Worm (Caenorhabditis elegans) whole organism, young adult: ENCODE measurements around the gene T13A10.1.
A peak's percentile ranks its signal among the peaks of the same experiment; 100 is the strongest.
"Not testable (repeated sequence)": the region's sequence is repeated elsewhere in the genome, so short reads cannot be mapped to it uniquely, and the experiment has no call there.

Experiments
- D2030.7 ChIP-seq: fragments of 200-800 bp; sonication (Bioruptor generic); IDR thresholded peaks from 2 replicates; pipeline ENCODE4 v1.3.6; 2022; ENCODE audit warnings: missing genetic modification reagents, missing genetic modification characterization, missing compliant biosample characterization
- F10E7.11 ChIP-seq: sonication (generic microtip); optimal IDR thresholded peaks from 2 replicates; lab custom pipeline; 2017; ENCODE audit warnings: mild to moderate bottlenecking, missing genetic modification characterization, moderate library complexity, missing compliant biosample characterization
- F39B2.1 ChIP-seq: fragments of 200-800 bp; sonication (Bioruptor generic); IDR thresholded peaks from 2 replicates; pipeline ENCODE4 v1.3.6; 2022; ENCODE audit warnings: missing genetic modification reagents, missing genetic modification characterization, missing compliant biosample characterization
- F52B5.7 ChIP-seq: sonication (generic microtip); optimal IDR thresholded peaks from 2 replicates; lab custom pipeline; 2016; ENCODE audit warnings: mild to moderate bottlenecking, missing genetic modification characterization, missing compliant biosample characterization
- Y56A3A.18 ChIP-seq: fragments of 200-800 bp; sonication (Bioruptor generic); IDR thresholded peaks from 2 replicates; pipeline ENCODE4 v1.3.6; 2022; ENCODE audit warnings: missing genetic modification reagents, missing genetic modification characterization, missing compliant biosample characterization
- Y67H2A.10 ChIP-seq: fragments of 200-800 bp; sonication (Bioruptor generic); conservative IDR thresholded peaks from 2 replicates; pipeline ENCODE4 v1.3.6; 2022; ENCODE audit warnings: missing genetic modification reagents, missing genetic modification characterization, missing compliant biosample characterization
- Y95B8A.8 ChIP-seq: fragments of 200-800 bp; sonication (Bioruptor generic); IDR thresholded peaks from 2 replicates; pipeline ENCODE4 v1.3.6; 2022; ENCODE audit warnings: missing genetic modification reagents, missing genetic modification characterization, missing compliant biosample characterization
- akir-1 ChIP-seq: fragments of 200-800 bp; sonication (Bioruptor generic); optimal IDR thresholded peaks from 2 replicates; lab custom pipeline; 2018; ENCODE audit warnings: mild to moderate bottlenecking, missing genetic modification characterization, moderate library complexity, missing compliant biosample characterization
- ama-1 ChIP-seq, 3 experiments: fragments of 150-350 bp in 1 of 3; sonication (generic microtip) in 2 of 3; optimal IDR thresholded peaks; 2 replicates each; lab custom pipeline; 2014 to 2018; ENCODE audit warnings: missing biosample characterization in 2 of 3, missing genetic modification characterization in 2 of 3, missing genetic modification reagents in 2 of 3
- aptf-2 ChIP-seq: fragments of 200-800 bp; sonication (Bioruptor generic); conservative IDR thresholded peaks from 2 replicates; pipeline ENCODE4 v1.3.6; 2022; ENCODE audit warnings: missing genetic modification reagents, missing genetic modification characterization, missing compliant biosample characterization
- attf-6 ChIP-seq: fragments of 200-800 bp; sonication (Bioruptor generic); IDR thresholded peaks from 2 replicates; pipeline ENCODE4 v1.3.6; 2022; ENCODE audit warnings: missing genetic modification reagents, missing genetic modification characterization, missing compliant biosample characterization
- ccch-3 ChIP-seq: fragments of 200-800 bp; sonication (Bioruptor generic); optimal IDR thresholded peaks from 2 replicates; lab custom pipeline; 2018; ENCODE audit warnings: mild to moderate bottlenecking, missing genetic modification characterization, missing compliant biosample characterization
- ceh-79 ChIP-seq: sonication (generic microtip); optimal IDR thresholded peaks from 2 replicates; lab custom pipeline; 2017; ENCODE audit warnings: mild to moderate bottlenecking, missing genetic modification characterization, missing compliant biosample characterization
- dox-1 ChIP-seq: fragments of 200-800 bp; sonication (Bioruptor generic); IDR thresholded peaks from 2 replicates; pipeline ENCODE4 v1.3.6; 2022; ENCODE audit warnings: missing genetic modification reagents, missing genetic modification characterization, missing compliant biosample characterization
- hmg-1.2 ChIP-seq: fragments of 200-800 bp; sonication (Bioruptor generic); IDR thresholded peaks from 2 replicates; pipeline ENCODE4 v1.3.6; 2022; ENCODE audit warnings: missing genetic modification reagents, missing genetic modification characterization, missing compliant biosample characterization
- hmg-20 ChIP-seq: fragments of 200-800 bp; sonication (Bioruptor generic); IDR thresholded peaks from 2 replicates; pipeline ENCODE4 v1.3.6; 2022; ENCODE audit warnings: missing genetic modification reagents, missing genetic modification characterization, missing compliant biosample characterization
- hrde-1 ChIP-seq: sonication (generic microtip); optimal IDR thresholded peaks from 2 replicates; lab custom pipeline; 2016; ENCODE audit warnings: missing genetic modification characterization, mild to moderate bottlenecking, missing compliant biosample characterization, moderate library complexity, missing genotype, missing genetic modification reagents, borderline replicate concordance
- let-526 ChIP-seq: fragments of 200-800 bp; sonication (Bioruptor generic); IDR thresholded peaks from 2 replicates; pipeline ENCODE4 v1.3.6; 2022; ENCODE audit warnings: missing genetic modification reagents, missing genetic modification characterization, missing compliant biosample characterization
- lin-40 ChIP-seq: sonication (generic microtip); optimal IDR thresholded peaks from 2 replicates; lab custom pipeline; 2016; ENCODE audit warnings: missing genetic modification characterization, mild to moderate bottlenecking, missing compliant biosample characterization, missing genotype, missing genetic modification reagents
- lin-54 ChIP-seq: fragments of 200-800 bp; sonication (Bioruptor generic); optimal IDR thresholded peaks from 2 replicates; lab custom pipeline; 2018; ENCODE audit warnings: mild to moderate bottlenecking, missing genetic modification characterization, missing compliant biosample characterization
- madf-6 ChIP-seq: fragments of 200-800 bp; sonication (Bioruptor generic); IDR thresholded peaks from 2 replicates; pipeline ENCODE4 v1.3.6; 2022; ENCODE audit warnings: missing genetic modification reagents, missing genetic modification characterization, missing compliant biosample characterization
- madf-8 ChIP-seq: fragments of 200-800 bp; sonication (Bioruptor generic); conservative IDR thresholded peaks from 2 replicates; pipeline ENCODE4 v1.3.6; 2022; ENCODE audit warnings: missing genetic modification reagents, missing genetic modification characterization, missing compliant biosample characterization
- nfyb-1 ChIP-seq: fragments of 200-800 bp; sonication (Bioruptor generic); IDR thresholded peaks from 2 replicates; pipeline ENCODE4 v1.3.6; 2022; ENCODE audit warnings: missing genetic modification reagents, missing genetic modification characterization, missing compliant biosample characterization
- nhr-27 ChIP-seq: fragments of 200-800 bp; sonication (Bioruptor generic); optimal IDR thresholded peaks from 2 replicates; lab custom pipeline; 2018; ENCODE audit warnings: mild to moderate bottlenecking, missing genetic modification characterization, moderate library complexity, missing compliant biosample characterization
- pbrm-1 ChIP-seq: fragments of 200-800 bp; sonication (Bioruptor generic); IDR thresholded peaks from 2 replicates; pipeline ENCODE4 v1.3.6; 2022; ENCODE audit warnings: missing genetic modification reagents, missing genetic modification characterization, missing compliant biosample characterization
- rec-8 ChIP-seq, 2 experiments: sonication (generic microtip); optimal IDR thresholded peaks; 2 replicates each; lab custom pipeline; 2016; ENCODE audit warnings: mild to moderate bottlenecking in 2 of 2, missing genetic modification characterization in 2 of 2, missing genetic modification reagents in 2 of 2, missing genotype in 2 of 2, missing biosample characterization in 1 of 2, missing compliant biosample characterization in 1 of 2, moderate library complexity in 1 of 2
- snpc-1.1 ChIP-seq: sonication (generic microtip); optimal IDR thresholded peaks from 2 replicates; lab custom pipeline; 2017; ENCODE audit warnings: missing genetic modification characterization, mild to moderate bottlenecking, missing compliant biosample characterization, antibody characterized with exemption, moderate library complexity, missing genotype, missing genetic modification reagents; ENCODE audit not compliant: insufficient read depth
- snpc-1.3 ChIP-seq: sonication (generic microtip); optimal IDR thresholded peaks from 2 replicates; lab custom pipeline; 2017; ENCODE audit warnings: missing genetic modification characterization, mild to moderate bottlenecking, missing compliant biosample characterization, antibody characterized with exemption, moderate library complexity, missing genotype, missing genetic modification reagents; ENCODE audit not compliant: insufficient read depth
- snpc-3.4 ChIP-seq: sonication (generic microtip); optimal IDR thresholded peaks from 2 replicates; lab custom pipeline; 2017; ENCODE audit warnings: missing genetic modification characterization, mild to moderate bottlenecking, missing compliant biosample characterization, antibody characterized with exemption, moderate library complexity, missing genotype, missing genetic modification reagents
- snpc-4 ChIP-seq, 5 experiments: fragments of 150-350 bp in 1 of 5; sonication (generic microtip) in 4 of 5; optimal IDR thresholded peaks; 2 replicates each; lab custom pipeline; 2014 to 2018; ENCODE audit warnings: missing genetic modification characterization in 5 of 5, missing biosample characterization in 3 of 5, antibody characterized with exemption in 2 of 5, mild to moderate bottlenecking in 2 of 5, missing compliant biosample characterization in 2 of 5, missing genotype in 2 of 5, moderate library complexity in 2 of 5, missing genetic modification reagents in 1 of 5
- tbp1 ChIP-seq: fragments of 200-800 bp; sonication (Bioruptor generic); optimal IDR thresholded peaks from 2 replicates; lab custom pipeline; 2018; ENCODE audit warnings: mild to moderate bottlenecking, missing genetic modification characterization, missing compliant biosample characterization
- unc-130 ChIP-seq: sonication (generic microtip); optimal IDR thresholded peaks from 2 replicates; lab custom pipeline; 2016; ENCODE audit warnings: missing genetic modification reagents, missing genetic modification characterization, missing compliant biosample characterization
- xnd-1 ChIP-seq: sonication (generic microtip); optimal IDR thresholded peaks from 2 replicates; lab custom pipeline; 2016; ENCODE audit warnings: missing genotype, missing genetic modification reagents, missing genetic modification characterization, missing compliant biosample characterization
- zfh-2 ChIP-seq: fragments of 200-800 bp; sonication (Bioruptor generic); conservative IDR thresholded peaks from 2 replicates; pipeline ENCODE4 v1.3.6; 2022; ENCODE audit warnings: missing genetic modification reagents, missing genetic modification characterization, missing compliant biosample characterization
- ztf-22 ChIP-seq: fragments of 200-800 bp; sonication (Bioruptor generic); optimal IDR thresholded peaks from 2 replicates; lab custom pipeline; 2018; ENCODE audit warnings: mild to moderate bottlenecking, missing genetic modification characterization, moderate library complexity, missing compliant biosample characterization
- ztf-3 ChIP-seq: fragments of 200-800 bp; sonication (Bioruptor generic); optimal IDR thresholded peaks from 2 replicates; lab custom pipeline; 2018; ENCODE audit warnings: mild to moderate bottlenecking, missing genetic modification characterization, missing compliant biosample characterization
- ztf-6 ChIP-seq: fragments of 200-800 bp; sonication (Bioruptor generic); IDR thresholded peaks from 2 replicates; pipeline ENCODE4 v1.3.6; 2022; ENCODE audit warnings: missing genetic modification reagents, missing genetic modification characterization, missing compliant biosample characterization

Gene T13A10.1

ce11 chrIV:6307439-6307838 is 31.6 kb downstream of the T13A10.1 start, which contains the start of gene csp-2 (continued):
- no peak for TF ChIP-seq tbp1 (GFP tag; lab: Kevin White, UChicago)

ce11 chrIV:6317357-6317756 is 41.5 kb downstream of the T13A10.1 start, which contains the start of gene Y73B6BL.12:
TSS of gene Y73B6BL.12 (minus strand) at chrIV:6317457.
- not testable (repeated sequence) for TF ChIP-seq madf-6; Y56A3A.18 (GFP tag; lab: Robert Waterston, UW); ztf-3 (GFP tag; lab: Kevin White, UChicago)
- TF ChIP-seq, all 124 proteins: peak for 0; not testable (repeated sequence) for 124

- TF ChIP-seq madf-6 = peak; percentile 51; the same call in 1 of the 2 replicates
- TF ChIP-seq madf-8 (GFP tag; lab: Robert Waterston, UW) = 0 out of 2 replicates have a peak, but pooled peaks have one; percentile 2
- TF ChIP-seq snpc-4 (GFP tag; optimal IDR thresholded peaks at IDR 0.05; lab: Kevin White, UChicago) = peak; percentile 8
- peak in 3 of 4 experiments; percentile 47 to 93 (median 85) for TF ChIP-seq snpc-4 (tag; optimal IDR thresholded peaks at IDR 0.05; lab: Kevin White, UChicago)
- peak; percentile 41 for TF ChIP-seq snpc-1.1 (tag; lab: Kevin White, UChicago)
- TF ChIP-seq ztf-6 (GFP tag; lab: Robert Waterston, UW) = 0 out of 2 replicates have a peak, but pooled peaks have one; percentile 8
- TF ChIP-seq hmg-1.2 (GFP tag; lab: Robert Waterston, UW) = peak; percentile 50
Observed at ce11 chrIV:6320267-6320977, 44.5 kb downstream of the T13A10.1 start.

DNA sequence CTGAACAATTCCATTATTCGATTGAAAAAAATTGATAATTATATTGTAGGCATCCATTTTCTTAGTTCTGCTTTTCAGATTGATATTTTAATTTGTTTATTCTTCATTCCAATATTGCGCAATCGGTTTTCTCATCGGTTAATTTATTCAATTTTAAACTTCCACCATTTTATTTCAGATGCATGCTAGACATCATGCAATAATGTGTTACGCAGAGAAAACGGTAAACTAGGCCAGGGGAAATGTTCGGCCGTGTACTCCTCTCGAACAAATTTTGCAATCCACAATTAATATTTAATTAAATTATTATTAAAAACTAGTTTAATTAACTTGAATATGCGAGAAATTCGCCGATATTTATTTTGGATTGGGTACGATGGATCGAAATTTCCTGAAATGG is 45.8 kb downstream of the T13A10.1 start, which contains the start of gene Y73B6BL.29:
Y73B6BL.29 (plus strand) TSS at position 263 of the 400 bp plus-strand sequence.
- TF ChIP-seq xnd-1 (tag; lab: Kevin White, UChicago) = no peak
- peak; percentile 55; the same call in 1 of the 2 replicates for TF ChIP-seq madf-8 (GFP tag; lab: Robert Waterston, UW)
- TF ChIP-seq F39B2.1 (GFP tag; lab: Robert Waterston, UW) = peak; percentile 58; the same call in 1 of the 2 replicates
- TF ChIP-seq zfh-2 (GFP tag; lab: Robert Waterston, UW) = no peak
- peak; percentile 61 for TF ChIP-seq F10E7.11 (tag; lab: Kevin White, UChicago)
- peak; percentile 69 to 87 for TF ChIP-seq rec-8 (tag; optimal IDR thresholded peaks at IDR 0.05; lab: Kevin White, UChicago)
- TF ChIP-seq lin-40 (tag; lab: Kevin White, UChicago) = peak; percentile 85
- peak; percentile 72 for TF ChIP-seq aptf-2
- peak; percentile 80 for TF ChIP-seq akir-1
- no peak for TF ChIP-seq Y95B8A.8 (GFP tag; lab: Robert Waterston, UW)
- TF ChIP-seq attf-6 (GFP tag; lab: Robert Waterston, UW) = peak; percentile 65
- TF ChIP-seq unc-130 (GFP tag; lab: Kevin White, UChicago) = peak; percentile 95
- TF ChIP-seq hmg-1.2 (GFP tag; lab: Robert Waterston, UW) = peak; percentile 92
- TF ChIP-seq snpc-1.3 (tag; lab: Kevin White, UChicago) = peak; percentile 66
- TF ChIP-seq lin-54 (GFP tag; lab: Kevin White, UChicago) = peak; percentile 94
- no peak for TF ChIP-seq ztf-22 (GFP tag; lab: Kevin White, UChicago)
- no peak for TF ChIP-seq let-526 (GFP tag; lab: Robert Waterston, UW)
- TF ChIP-seq F52B5.7 (tag; lab: Kevin White, UChicago) = peak; percentile 61
- no peak for TF ChIP-seq ceh-79 (tag; lab: Kevin White, UChicago)
- TF ChIP-seq pbrm-1 = peak; percentile 53; the same call in 1 of the 2 replicates
- TF ChIP-seq ama-1 (optimal IDR thresholded peaks at IDR 0.05; lab: Kevin White, UChicago) = no peak
- peak in 1 of 2 experiments; percentile 69 for TF ChIP-seq ama-1 (GFP tag; optimal IDR thresholded peaks at IDR 0.05; lab: Kevin White, UChicago)
- TF ChIP-seq ccch-3 (GFP tag; lab: Kevin White, UChicago) = peak; percentile 58
- TF ChIP-seq dox-1 (GFP tag; lab: Robert Waterston, UW) = peak; percentile 78
- TF ChIP-seq snpc-3.4 (tag; lab: Kevin White, UChicago) = peak; percentile 5
- TF ChIP-seq D2030.7 = peak; percentile 63; the same call in 1 of the 2 replicates
- peak; percentile 80 for TF ChIP-seq hmg-20
- peak; percentile 63 for TF ChIP-seq nfyb-1 (GFP tag; lab: Robert Waterston, UW)
- TF ChIP-seq nhr-27 (tag; lab: Kevin White, UChicago) = no peak
- 0 out of 2 replicates have a peak, but pooled peaks have one; percentile 14 for TF ChIP-seq ztf-6 (GFP tag; lab: Robert Waterston, UW)
- no peak for TF ChIP-seq Y67H2A.10
- TF ChIP-seq hrde-1 (tag; lab: Kevin White, UChicago) = no peak
